Worm (Caenorhabditis elegans): Measurements from ENCODE around the gene F20D6.9.

- no peak for TF ChIP-seq W03F9.2 (tag; optimal IDR thresholded peaks at IDR 0.05)
- no peak for TF ChIP-seq dao-5 (tag; optimal IDR thresholded peaks at IDR 0.05)
- TF ChIP-seq him-1 (tag; optimal IDR thresholded peaks at IDR 0.05): no peak
Observed at ce11 chrV:8132926-8133325, 44.3 kb downstream of the F20D6.9 start, which contains the start of gene D1014.4.
